Fruit fly (Drosophila melanogaster) whole organism, prepupa: Measurements from ENCODE around the gene CG7920.

Experiments used
- Blimp-1 ChIP-seq: fragments of 200-800 bp; sonication (Bioruptor generic); optimal IDR thresholded peaks from 3 replicates; lab custom pipeline; 2017; ENCODE audit warnings: missing biosample characterization, missing genetic modification characterization, mild to moderate bottlenecking, moderate library complexity, missing genetic modification reagents
- CG10631 ChIP-seq: fragments of 200-800 bp; sonication (Bioruptor generic); optimal IDR thresholded peaks from 2 replicates; lab custom pipeline; 2016; ENCODE audit warnings: missing biosample characterization, missing genetic modification characterization
- CG10669 ChIP-seq: fragments of 200-800 bp; sonication (Bioruptor generic); optimal IDR thresholded peaks from 3 replicates; lab custom pipeline; 2018; ENCODE audit warnings: missing biosample characterization, mild to moderate bottlenecking, missing genetic modification characterization, moderate library complexity
- CG11294 ChIP-seq: fragments of 200-800 bp; sonication (Bioruptor generic); IDR thresholded peaks from 2 replicates; pipeline ENCODE4 v1.3.6; 2022; ENCODE audit warnings: missing biosample characterization, missing genetic modification characterization
- CG11762 ChIP-seq: fragments of 200-800 bp; sonication (Bioruptor generic); optimal IDR thresholded peaks from 3 replicates; lab custom pipeline; 2016; ENCODE audit warnings: missing biosample characterization, missing genetic modification characterization; ENCODE audit not compliant: insufficient read depth
- CG11902 ChIP-seq: fragments of 200-800 bp; sonication (Bioruptor generic); optimal IDR thresholded peaks from 3 replicates; lab custom pipeline; 2016; ENCODE audit warnings: missing biosample characterization, missing genetic modification characterization
- CG15336 ChIP-seq: fragments of 200-800 bp; sonication (Bioruptor generic); IDR thresholded peaks from 2 replicates; pipeline ENCODE4 v1.3.6; 2022; ENCODE audit warnings: missing biosample characterization, missing genetic modification characterization
- CG1621 ChIP-seq: fragments of 200-800 bp; sonication (Bioruptor generic); optimal IDR thresholded peaks from 3 replicates; lab custom pipeline; 2018; ENCODE audit warnings: missing biosample characterization, mild to moderate bottlenecking, missing genetic modification characterization
- CG16779 ChIP-seq: fragments of 200-800 bp; sonication (Bioruptor generic); optimal IDR thresholded peaks from 3 replicates; lab custom pipeline; 2017; ENCODE audit warnings: missing biosample characterization, mild to moderate bottlenecking, missing genetic modification characterization
- CG3032 ChIP-seq: fragments of 200-800 bp; optimal IDR thresholded peaks from 2 replicates; lab custom pipeline; 2019; ENCODE audit warnings: missing biosample characterization, mild to moderate bottlenecking, missing genetic modification characterization, moderate library complexity
- CG31627 ChIP-seq: fragments of 200-800 bp; sonication (Bioruptor generic); optimal IDR thresholded peaks from 3 replicates; lab custom pipeline; 2016; ENCODE audit warnings: missing biosample characterization, missing genetic modification characterization
- CG32006 ChIP-seq: fragments of 200-800 bp; sonication (Bioruptor generic); optimal IDR thresholded peaks from 3 replicates; lab custom pipeline; 2017; ENCODE audit warnings: missing biosample characterization, mild to moderate bottlenecking, missing genetic modification characterization
- CG34406 ChIP-seq: fragments of 200-800 bp; sonication (Bioruptor generic); optimal IDR thresholded peaks from 3 replicates; lab custom pipeline; 2016; ENCODE audit warnings: missing biosample characterization, missing genetic modification characterization
- CG3919 ChIP-seq: fragments of 200-800 bp; sonication (Bioruptor generic); optimal IDR thresholded peaks from 3 replicates; lab custom pipeline; 2016; ENCODE audit warnings: missing biosample characterization, missing genetic modification characterization
- CG6163 ChIP-seq: fragments of 200-800 bp; sonication (Bioruptor generic); IDR thresholded peaks from 3 replicates; pipeline ENCODE4 v1.3.6; 2022; ENCODE audit warnings: missing biosample characterization, missing genetic modification characterization
- CG6276 ChIP-seq: fragments of 200-800 bp; sonication (Bioruptor generic); optimal IDR thresholded peaks from 2 replicates; lab custom pipeline; 2017; ENCODE audit warnings: missing biosample characterization, mild to moderate bottlenecking, missing genetic modification characterization
- CG6792 ChIP-seq: fragments of 200-800 bp; sonication (Bioruptor generic); optimal IDR thresholded peaks from 3 replicates; lab custom pipeline; 2016; ENCODE audit warnings: missing biosample characterization, missing genetic modification characterization
- CG6808 ChIP-seq: fragments of 200-800 bp; sonication (Bioruptor generic); optimal IDR thresholded peaks from 3 replicates; lab custom pipeline; 2017; ENCODE audit warnings: missing biosample characterization, missing genetic modification characterization, mild to moderate bottlenecking, moderate library complexity, missing genetic modification reagents
- CG6854 ChIP-seq: fragments of 200-800 bp; sonication (Bioruptor generic); optimal IDR thresholded peaks from 2 replicates; lab custom pipeline; 2017; ENCODE audit warnings: missing biosample characterization, mild to moderate bottlenecking, missing genetic modification characterization
- CG7368 ChIP-seq: fragments of 200-800 bp; sonication (Bioruptor generic); optimal IDR thresholded peaks from 3 replicates; lab custom pipeline; 2016; ENCODE audit warnings: missing biosample characterization, missing genetic modification characterization
- CG8119 ChIP-seq: fragments of 200-800 bp; sonication (Bioruptor generic); IDR thresholded peaks from 3 replicates; pipeline ENCODE4 v1.3.6; 2022; ENCODE audit warnings: missing biosample characterization, missing genetic modification characterization
- CG8319 ChIP-seq: fragments of 200-800 bp; sonication (Bioruptor generic); optimal IDR thresholded peaks from 3 replicates; lab custom pipeline; 2016; ENCODE audit warnings: missing biosample characterization, missing genetic modification characterization
- Eip75B ChIP-seq: fragments of 200-800 bp; sonication (Bioruptor generic); optimal IDR thresholded peaks from 3 replicates; lab custom pipeline; 2016; ENCODE audit warnings: missing biosample characterization, missing genetic modification characterization
- Eip93F ChIP-seq: fragments of 200-800 bp; sonication (Bioruptor generic); optimal IDR thresholded peaks from 2 replicates; lab custom pipeline; 2016; ENCODE audit warnings: missing biosample characterization, mild to moderate bottlenecking, missing genetic modification characterization
- Ets21C ChIP-seq: fragments of 200-800 bp; sonication (Bioruptor generic); optimal IDR thresholded peaks from 3 replicates; lab custom pipeline; 2016; ENCODE audit warnings: missing biosample characterization, missing genetic modification characterization
- Hr39 ChIP-seq: fragments of 200-800 bp; sonication (Bioruptor generic); optimal IDR thresholded peaks from 2 replicates; lab custom pipeline; 2016; ENCODE audit warnings: missing biosample characterization, missing genetic modification characterization
- Hr4 ChIP-seq: fragments of 200-800 bp; sonication (Bioruptor generic); optimal IDR thresholded peaks from 3 replicates; lab custom pipeline; 2016; ENCODE audit warnings: missing biosample characterization, missing genetic modification characterization
- Lpt ChIP-seq: fragments of 200-800 bp; sonication (Bioruptor generic); optimal IDR thresholded peaks from 3 replicates; lab custom pipeline; 2016; ENCODE audit warnings: missing biosample characterization, missing genetic modification characterization
- Met ChIP-seq: fragments of 200-800 bp; sonication (Bioruptor generic); optimal IDR thresholded peaks from 3 replicates; lab custom pipeline; 2016; ENCODE audit warnings: missing biosample characterization, missing genetic modification characterization
- OdsH ChIP-seq: fragments of 200-800 bp; sonication (Bioruptor generic); optimal IDR thresholded peaks from 3 replicates; lab custom pipeline; 2016; ENCODE audit warnings: missing biosample characterization, missing genetic modification characterization
- Smox ChIP-seq: fragments of 200-800 bp; sonication (Bioruptor generic); optimal IDR thresholded peaks from 3 replicates; lab custom pipeline; 2016; ENCODE audit warnings: missing biosample characterization, missing genetic modification characterization
- Sox102F ChIP-seq: fragments of 200-800 bp; sonication (Bioruptor generic); optimal IDR thresholded peaks from 2 replicates; lab custom pipeline; 2016; ENCODE audit warnings: missing biosample characterization, mild to moderate bottlenecking, missing genetic modification characterization
- Sox14 ChIP-seq: fragments of 200-800 bp; sonication (Bioruptor generic); optimal IDR thresholded peaks from 3 replicates; lab custom pipeline; 2016; ENCODE audit warnings: missing biosample characterization, missing genetic modification characterization
- Sox15 ChIP-seq: fragments of 200-800 bp; sonication (Bioruptor generic); optimal IDR thresholded peaks from 3 replicates; lab custom pipeline; 2016; ENCODE audit warnings: missing biosample characterization, missing genetic modification characterization
- achi ChIP-seq: fragments of 200-800 bp; sonication (Bioruptor generic); optimal IDR thresholded peaks from 3 replicates; lab custom pipeline; 2016; ENCODE audit warnings: missing biosample characterization, missing genetic modification characterization
- acj6 ChIP-seq: fragments of 200-800 bp; sonication (Bioruptor generic); optimal IDR thresholded peaks from 3 replicates; lab custom pipeline; 2016; ENCODE audit warnings: missing biosample characterization, missing genetic modification characterization
- cyc ChIP-seq: fragments of 200-800 bp; sonication (Bioruptor generic); optimal IDR thresholded peaks from 3 replicates; lab custom pipeline; 2016; ENCODE audit warnings: missing biosample characterization, missing genetic modification characterization
- dac ChIP-seq: fragments of 200-800 bp; sonication (Bioruptor generic); optimal IDR thresholded peaks from 2 replicates; lab custom pipeline; 2017; ENCODE audit warnings: missing biosample characterization, mild to moderate bottlenecking, missing genetic modification characterization
- dsx ChIP-seq: fragments of 200-800 bp; optimal IDR thresholded peaks from 3 replicates; lab custom pipeline; 2019; ENCODE audit warnings: missing biosample characterization, mild to moderate bottlenecking, missing genetic modification characterization, moderate library complexity; ENCODE audit not compliant: poor library complexity, severe bottlenecking
- eg ChIP-seq: fragments of 200-800 bp; sonication (Bioruptor generic); IDR thresholded peaks from 3 replicates; pipeline ENCODE4 v1.3.6; 2022; ENCODE audit warnings: missing biosample characterization, missing genetic modification characterization
- fd59A ChIP-seq: fragments of 200-800 bp; sonication (Bioruptor generic); optimal IDR thresholded peaks from 2 replicates; lab custom pipeline; 2017; ENCODE audit warnings: missing biosample characterization, mild to moderate bottlenecking, missing genetic modification characterization, missing genetic modification reagents
- fd85E ChIP-seq: fragments of 200-800 bp; sonication (Bioruptor generic); optimal IDR thresholded peaks from 3 replicates; lab custom pipeline; 2016; ENCODE audit warnings: missing biosample characterization, missing genetic modification characterization
- fkh ChIP-seq: fragments of 200-800 bp; sonication (Bioruptor generic); optimal IDR thresholded peaks from 3 replicates; lab custom pipeline; 2017; ENCODE audit warnings: missing biosample characterization, mild to moderate bottlenecking, missing genetic modification characterization, moderate library complexity
- lz ChIP-seq: fragments of 200-800 bp; sonication (Bioruptor generic); optimal IDR thresholded peaks from 3 replicates; lab custom pipeline; 2016; ENCODE audit warnings: missing biosample characterization, missing genetic modification characterization
- net ChIP-seq: fragments of 200-800 bp; sonication (Bioruptor generic); optimal IDR thresholded peaks from 3 replicates; lab custom pipeline; 2016; ENCODE audit warnings: missing biosample characterization, missing genetic modification characterization
- pdm3 ChIP-seq: fragments of 200-800 bp; sonication (Bioruptor generic); optimal IDR thresholded peaks from 3 replicates; lab custom pipeline; 2016; ENCODE audit warnings: missing biosample characterization, missing genetic modification characterization
- salr ChIP-seq, 2 experiments: fragments of 200-800 bp; sonication (Bioruptor generic); optimal IDR thresholded peaks; 3 replicates each; lab custom pipeline; 2016 to 2018; ENCODE audit warnings: missing biosample characterization in 2 of 2, missing genetic modification characterization in 2 of 2, mild to moderate bottlenecking in 1 of 2
- spab ChIP-seq: fragments of 200-800 bp; sonication (Bioruptor generic); optimal IDR thresholded peaks from 2 replicates; lab custom pipeline; 2017; ENCODE audit warnings: missing biosample characterization, mild to moderate bottlenecking, missing genetic modification characterization, missing genetic modification reagents
- ss ChIP-seq, 2 experiments: fragments of 200-800 bp; sonication (Bioruptor generic); optimal IDR thresholded peaks; 2 replicates in 1 of 2; 3 replicates in 1 of 2; lab custom pipeline; 2017 to 2018; ENCODE audit warnings: mild to moderate bottlenecking in 2 of 2, missing biosample characterization in 2 of 2, missing genetic modification characterization in 2 of 2, moderate library complexity in 1 of 2
- svp ChIP-seq: fragments of 200-800 bp; sonication (Bioruptor generic); peaks from one replicate; lab custom pipeline; 2016; ENCODE audit warnings: missing biosample characterization, missing genetic modification characterization
- topi ChIP-seq: fragments of 200-800 bp; sonication (Bioruptor generic); optimal IDR thresholded peaks from 3 replicates; lab custom pipeline; 2016; ENCODE audit warnings: missing biosample characterization, missing genetic modification characterization
- vri ChIP-seq: fragments of 200-800 bp; sonication (Bioruptor generic); optimal IDR thresholded peaks from 3 replicates; lab custom pipeline; 2016; ENCODE audit warnings: missing biosample characterization, mild to moderate bottlenecking, missing genetic modification characterization

The CG7920 gene

DNA sequence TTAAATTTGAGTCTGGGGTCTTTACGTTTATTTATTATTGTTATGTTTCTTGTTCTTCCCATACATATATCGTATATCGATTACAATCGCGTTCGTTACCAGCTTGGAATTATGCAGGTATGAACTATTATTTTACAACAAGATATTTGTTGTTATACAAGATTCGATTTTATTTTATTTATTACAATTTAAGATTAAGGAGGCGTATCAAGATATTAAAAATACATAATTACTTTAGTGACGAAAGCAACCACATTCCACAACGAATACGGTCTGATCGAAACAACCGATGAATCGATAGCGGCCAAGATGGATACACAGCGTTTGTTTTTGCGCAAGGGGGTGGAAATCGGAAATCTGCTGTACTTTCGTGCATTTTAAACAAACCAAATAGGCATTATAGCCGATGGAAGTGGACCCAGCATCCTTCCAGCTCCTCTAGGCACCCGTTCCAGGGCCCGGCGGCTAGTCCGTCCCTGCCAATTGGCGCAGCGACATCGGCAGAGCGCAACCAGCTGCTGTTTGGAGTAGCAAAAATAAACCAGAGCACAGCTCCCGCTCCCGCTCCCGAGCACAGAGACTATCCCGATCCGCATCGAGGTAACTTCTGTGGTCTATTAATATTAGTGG is 17.4 kb downstream of the CG7920 start, which contains the start of the genes CG15525 and CG11504:
TSS of gene CG15525 (minus strand) at position 70 of the 630 bp plus-strand sequence.
TSS of gene CG11504 (plus strand) at position 294 of the 630 bp plus-strand sequence.
- no peak; the same call in 1 of the 2 replicates for TF ChIP-seq CG11294 (GFP tag; lab: Robert Waterston, UW)
- TF ChIP-seq CG11762 (GFP tag; lab: Kevin White, UChicago) = no peak
- TF ChIP-seq CG16779 = no peak
- TF ChIP-seq OdsH (GFP tag; lab: Kevin White, UChicago) = no peak
- no peak for TF ChIP-seq CG6792 (GFP tag; lab: Kevin White, UChicago)
- no peak for TF ChIP-seq dsx (GFP tag; lab: Kevin White, UChicago)
- no peak for TF ChIP-seq CG6854 (GFP tag; lab: Kevin White, UChicago)
- TF ChIP-seq Lpt (GFP tag; lab: Kevin White, UChicago) = no peak
- TF ChIP-seq CG3032 (tag; lab: Kevin White, UChicago) = peak; percentile 20
- TF ChIP-seq Sox14 (GFP tag; lab: Kevin White, UChicago) = peak; percentile 80
- TF ChIP-seq dac (GFP tag; lab: Kevin White, UChicago) = no peak
- TF ChIP-seq vri (GFP tag; lab: Kevin White, UChicago) = no peak
- TF ChIP-seq CG10669 (GFP tag; lab: Kevin White, UChicago) = no peak
- no peak for TF ChIP-seq CG34406 (GFP tag; lab: Kevin White, UChicago)
- no peak for TF ChIP-seq Hr4 (GFP tag; lab: Kevin White, UChicago)
- no peak for TF ChIP-seq pdm3 (GFP tag; lab: Kevin White, UChicago)
- no peak for TF ChIP-seq topi (GFP tag; lab: Kevin White, UChicago)
- no peak for TF ChIP-seq Eip93F (GFP tag; lab: Kevin White, UChicago)
- TF ChIP-seq Smox (GFP tag; lab: Kevin White, UChicago) = no peak
- no peak for TF ChIP-seq CG10631 (GFP tag; lab: Kevin White, UChicago)
- peak; percentile 66 for TF ChIP-seq fkh (GFP tag; lab: Kevin White, UChicago)
- no peak for TF ChIP-seq CG1621
- TF ChIP-seq eg = no peak
- no peak for TF ChIP-seq CG7368 (GFP tag; lab: Kevin White, UChicago)
- no peak for TF ChIP-seq Blimp-1
- no peak for TF ChIP-seq achi
- TF ChIP-seq CG32006 (GFP tag; lab: Kevin White, UChicago) = no peak
- TF ChIP-seq acj6 = no peak
- no peak for TF ChIP-seq CG6163 (GFP tag; lab: Robert Waterston, UW)
- TF ChIP-seq CG8319 = no peak
- no peak for TF ChIP-seq CG15336 (GFP tag; lab: Robert Waterston, UW)
- TF ChIP-seq net = no peak
- TF ChIP-seq CG11902 (GFP tag; lab: Kevin White, UChicago) = peak; percentile 38
- TF ChIP-seq fd59A = no peak
- peak; percentile 57 for TF ChIP-seq lz (GFP tag; lab: Kevin White, UChicago)
- no peak for TF ChIP-seq salr (GFP tag; optimal IDR thresholded peaks at IDR 0.05; lab: Kevin White, UChicago)
- no peak for TF ChIP-seq spab (GFP tag; lab: Kevin White, UChicago)
- TF ChIP-seq Sox15 (GFP tag; lab: Kevin White, UChicago) = no peak
- TF ChIP-seq CG6808 (GFP tag; lab: Kevin White, UChicago) = no peak
- TF ChIP-seq CG6276 (GFP tag; lab: Kevin White, UChicago) = no peak
- no peak for TF ChIP-seq Ets21C (GFP tag; lab: Kevin White, UChicago)
- TF ChIP-seq Met (GFP tag; lab: Kevin White, UChicago) = no peak
- no peak for TF ChIP-seq ss (GFP tag; optimal IDR thresholded peaks at IDR 0.05; lab: Kevin White, UChicago)
- peak; percentile 49 for TF ChIP-seq cyc (GFP tag; lab: Kevin White, UChicago)
- no peak for TF ChIP-seq svp (GFP tag; lab: Kevin White, UChicago)
- no peak for TF ChIP-seq CG3919
- no peak for TF ChIP-seq Sox102F (GFP tag; lab: Kevin White, UChicago)
- TF ChIP-seq CG8119 (GFP tag; lab: Robert Waterston, UW) = no peak
- no peak for TF ChIP-seq fd85E (GFP tag; lab: Kevin White, UChicago)
- no peak for TF ChIP-seq Eip75B (GFP tag; lab: Kevin White, UChicago)
- TF ChIP-seq Hr39 (GFP tag; lab: Kevin White, UChicago) = no peak
- TF ChIP-seq CG31627 = peak; percentile 50
